Worm (Caenorhabditis elegans) whole organism, midembryonic: ENCODE results near the gene C14A6.8.

Source experiments
- T22C8.4 ChIP-seq: fragments of 200-800 bp; sonication (Bioruptor generic); IDR thresholded peaks from 2 replicates; pipeline ENCODE4 v1.3.6; 2022; ENCODE audit warnings: missing genetic modification characterization, missing compliant biosample characterization
- cog-1 ChIP-seq: sonication (generic microtip); optimal IDR thresholded peaks from 2 replicates; lab custom pipeline; 2016; ENCODE audit warnings: missing genetic modification characterization, missing compliant biosample characterization
- flt-1 ChIP-seq: fragments of 200-800 bp; sonication (Bioruptor generic); IDR thresholded peaks from 2 replicates; pipeline ENCODE4 v1.3.6; 2022; ENCODE audit warnings: missing genetic modification characterization, missing compliant biosample characterization
- klf-2 ChIP-seq: fragments of 200-800 bp; sonication (Bioruptor generic); conservative IDR thresholded peaks from 2 replicates; pipeline ENCODE4 v1.3.6; 2022; ENCODE audit warnings: missing genetic modification reagents, missing genetic modification characterization, missing compliant biosample characterization
- med-1 ChIP-seq: sonication (generic microtip); optimal IDR thresholded peaks from 2 replicates; lab custom pipeline; 2017; ENCODE audit warnings: missing genetic modification characterization, mild to moderate bottlenecking, missing compliant biosample characterization, antibody characterized with exemption, missing genetic modification reagents; ENCODE audit not compliant: insufficient read depth
- ref-1 ChIP-seq: fragments of 200-800 bp; sonication (Bioruptor generic); conservative IDR thresholded peaks from 2 replicates; pipeline ENCODE4 v1.3.6; 2022; ENCODE audit warnings: missing genetic modification reagents, missing genetic modification characterization, missing compliant biosample characterization
- tab-1 ChIP-seq: fragments of 200-800 bp; sonication (Bioruptor generic); IDR thresholded peaks from 2 replicates; pipeline ENCODE4 v1.3.6; 2022; ENCODE audit warnings: missing genetic modification characterization, missing compliant biosample characterization
- ztf-23 ChIP-seq: fragments of 200-800 bp; sonication (Bioruptor generic); IDR thresholded peaks from 2 replicates; pipeline ENCODE4 v1.3.6; 2022; ENCODE audit warnings: missing genetic modification reagents, missing genetic modification characterization, missing compliant biosample characterization
- ztf-29 ChIP-seq: fragments of 200-800 bp; sonication (Bioruptor generic); IDR thresholded peaks from 2 replicates; pipeline ENCODE4 v1.3.6; 2022; ENCODE audit warnings: missing genetic modification reagents, missing genetic modification characterization, missing compliant biosample characterization

Gene C14A6.8

DNA sequence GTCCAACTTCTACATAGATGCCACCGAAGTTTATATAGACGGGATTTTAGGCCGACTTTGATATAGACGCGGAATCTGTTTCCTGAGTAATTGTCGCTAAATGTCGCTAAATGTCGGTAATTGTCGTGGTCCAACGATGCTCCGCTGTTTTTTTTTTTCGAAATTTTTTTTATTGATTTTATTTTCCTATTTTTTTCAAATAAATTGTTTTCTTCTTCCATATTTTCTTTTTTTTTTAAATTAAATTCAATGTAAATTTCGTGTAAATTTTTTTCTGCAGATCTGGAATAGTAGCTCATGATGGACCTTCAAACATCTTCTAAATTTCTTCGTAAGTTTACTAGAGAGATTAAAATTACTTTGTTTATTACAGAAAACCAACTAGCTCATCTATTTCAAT is 13.4 kb upstream of the C14A6.8 start, which contains the start of gene C31G12.3:
Gene C31G12.3, plus strand, starts transcription at position 301 of the 400 bp plus-strand sequence.
- no peak for TF ChIP-seq cog-1 (tag; lab: Kevin White, UChicago)
- TF ChIP-seq med-1 (GFP tag; lab: Kevin White, UChicago): no peak
- TF ChIP-seq ref-1: no peak
- no peak for TF ChIP-seq flt-1 (GFP tag; lab: Robert Waterston, UW)

DNA sequence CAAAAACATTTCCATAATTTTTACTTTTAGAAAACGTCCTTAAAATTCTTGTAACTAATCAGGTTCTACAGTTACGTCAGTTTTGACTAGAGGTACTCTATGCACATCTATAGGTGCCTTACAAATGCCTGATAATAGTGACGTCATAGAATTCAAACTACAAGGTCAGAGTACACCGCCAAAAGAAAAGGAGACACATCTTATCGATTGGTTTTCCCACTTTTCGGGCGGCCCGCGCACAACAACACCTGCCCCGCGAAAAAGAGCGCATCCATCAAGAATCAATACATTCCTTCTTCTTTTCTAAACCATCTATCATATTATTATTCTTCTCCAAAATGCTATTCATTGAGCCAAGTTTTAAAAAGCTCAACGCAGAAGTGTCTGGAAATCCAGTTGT is 8.2 kb upstream of the C14A6.8 start, which contains the start of gene C31G12.1:
Gene C31G12.1, plus strand, starts transcription at position 301 of the 400 bp plus-strand sequence.
- no peak for TF ChIP-seq flt-1 (GFP tag; lab: Robert Waterston, UW)
- no peak for TF ChIP-seq T22C8.4 (GFP tag; lab: Robert Waterston, UW)
- TF ChIP-seq med-1 (GFP tag; lab: Kevin White, UChicago): no peak
- TF ChIP-seq tab-1 (GFP tag; lab: Robert Waterston, UW): no peak
- TF ChIP-seq ztf-29 (GFP tag; lab: Robert Waterston, UW): no peak
- no peak for TF ChIP-seq cog-1 (tag; lab: Kevin White, UChicago)
- no peak for TF ChIP-seq klf-2 (GFP tag; lab: Robert Waterston, UW)
- no peak for TF ChIP-seq ztf-23 (GFP tag; lab: Robert Waterston, UW)

DNA sequence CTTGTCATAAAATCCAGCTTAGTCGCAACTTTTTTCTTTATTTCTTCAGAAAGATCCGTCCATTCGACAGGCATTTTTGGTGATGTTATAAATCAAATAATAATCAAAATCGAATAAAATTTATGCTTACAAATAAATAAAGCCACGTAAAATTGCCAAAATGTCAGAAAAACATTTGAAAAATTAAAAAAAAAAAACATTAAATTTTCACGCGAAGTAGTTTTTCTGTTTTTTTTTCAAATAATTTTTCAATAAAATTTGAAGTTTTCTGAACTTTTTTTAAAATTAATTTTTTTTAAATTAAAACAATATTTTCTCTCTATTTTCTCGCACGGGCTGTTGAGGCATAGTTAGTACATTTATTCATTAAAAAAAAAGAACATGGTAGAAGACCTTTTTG is 7.2 kb upstream of the C14A6.8 start, which contains the start of gene C31G12.4:
Gene C31G12.4, minus strand, starts transcription at position 101 of the 400 bp plus-strand sequence.
- TF ChIP-seq med-1 (GFP tag; lab: Kevin White, UChicago) (no peak), ztf-23 (GFP tag; lab: Robert Waterston, UW) (no peak)

ce11 chrV:18174951-18175350 is 3.5 kb upstream of the C14A6.8 start:
- TF ChIP-seq T22C8.4 (GFP tag; lab: Robert Waterston, UW): 0 out of 2 replicates have a peak, but pooled peaks have one; percentile 28
- TF ChIP-seq ztf-23 (GFP tag; lab: Robert Waterston, UW): 0 out of 2 replicates have a peak, but pooled peaks have one; percentile 47

ce11 chrV:18168266-18168665 is 3.2 kb downstream of the C14A6.8 start, which contains the start of gene C14A6.7:
C14A6.7 (minus strand) TSS chrV:18168366.
- no peak for TF ChIP-seq T22C8.4 (GFP tag; lab: Robert Waterston, UW)
- TF ChIP-seq ref-1: no peak
- TF ChIP-seq med-1 (GFP tag; lab: Kevin White, UChicago): no peak
- TF ChIP-seq ztf-23 (GFP tag; lab: Robert Waterston, UW): no peak
- no peak for TF ChIP-seq cog-1 (tag; lab: Kevin White, UChicago)
- no peak for TF ChIP-seq ztf-29 (GFP tag; lab: Robert Waterston, UW)
- no peak for TF ChIP-seq flt-1 (GFP tag; lab: Robert Waterston, UW)
- TF ChIP-seq klf-2 (GFP tag; lab: Robert Waterston, UW): no peak
- TF ChIP-seq tab-1 (GFP tag; lab: Robert Waterston, UW): no peak

- TF ChIP-seq tab-1 (GFP tag; lab: Robert Waterston, UW) (no peak), T22C8.4 (GFP tag; lab: Robert Waterston, UW) (no peak), flt-1 (GFP tag; lab: Robert Waterston, UW) (no peak), ref-1 (no peak), ztf-23 (GFP tag; lab: Robert Waterston, UW) (no peak), klf-2 (GFP tag; lab: Robert Waterston, UW) (no peak), cog-1 (tag; lab: Kevin White, UChicago) (no peak), ztf-29 (GFP tag; lab: Robert Waterston, UW) (no peak), med-1 (GFP tag; lab: Kevin White, UChicago) (no peak)
Measured at ce11 chrV:18167161-18167560, 4.3 kb downstream of the C14A6.8 start, which contains the start of gene C14A6.6. C14A6.6 (minus strand) TSS chrV:18167261.

- TF ChIP-seq ztf-29 (GFP tag; lab: Robert Waterston, UW): no peak
- TF ChIP-seq med-1 (GFP tag; lab: Kevin White, UChicago): no peak
- no peak for TF ChIP-seq ref-1
- TF ChIP-seq klf-2 (GFP tag; lab: Robert Waterston, UW): no peak
- no peak for TF ChIP-seq T22C8.4 (GFP tag; lab: Robert Waterston, UW)
- TF ChIP-seq ztf-23 (GFP tag; lab: Robert Waterston, UW): no peak
Measured at ce11 chrV:18164758-18165157, 6.7 kb downstream of the C14A6.8 start, which contains the start of gene C14A6.5. C14A6.5 (minus strand) TSS chrV:18164858.

DNA sequence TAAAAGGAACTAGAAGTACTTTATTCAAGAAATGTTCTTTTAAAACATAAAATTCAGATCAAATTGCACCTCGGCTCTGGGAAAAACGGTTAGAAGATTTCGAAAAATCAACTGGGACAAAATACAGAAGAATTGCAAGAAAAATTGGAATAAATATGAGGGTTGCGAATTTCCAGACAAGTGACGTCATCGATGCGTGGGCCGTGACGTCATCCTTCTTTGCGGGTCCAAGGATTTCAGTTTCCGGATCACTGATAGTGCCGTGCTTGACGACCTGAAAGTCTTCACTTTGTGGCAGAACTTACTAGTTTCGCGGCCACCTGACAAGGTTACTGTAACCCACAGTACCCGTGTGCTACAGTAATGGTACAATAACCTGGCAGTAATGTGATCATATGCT is 8.0 kb downstream of the C14A6.8 start:
- TF ChIP-seq cog-1 (tag; lab: Kevin White, UChicago) (no peak), ztf-29 (GFP tag; lab: Robert Waterston, UW) (no peak), tab-1 (GFP tag; lab: Robert Waterston, UW) (no peak), klf-2 (GFP tag; lab: Robert Waterston, UW) (no peak)

DNA sequence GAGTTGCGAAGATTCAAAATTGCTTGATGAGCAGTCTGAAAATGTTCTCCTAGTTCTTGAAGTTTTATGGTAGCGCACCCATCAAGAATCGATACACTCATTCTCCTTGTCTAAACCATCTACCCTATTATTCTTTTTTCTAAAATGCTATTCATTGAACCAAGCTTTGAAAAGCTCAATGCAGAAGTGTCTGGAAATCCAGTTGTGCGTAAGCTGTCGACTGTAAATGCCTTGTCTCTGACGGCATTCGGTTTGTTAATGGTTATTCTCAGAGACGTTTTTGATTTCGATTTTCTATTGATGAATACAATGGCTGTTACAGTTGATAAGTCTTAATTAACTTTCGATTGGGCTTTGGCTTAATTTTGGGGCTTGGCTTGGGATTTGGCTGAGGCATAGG is 8.9 kb downstream of the C14A6.8 start, which contains the start of gene C14A6.12:
Gene C14A6.12, minus strand, starts transcription at position 101 of the 400 bp plus-strand sequence.
- TF ChIP-seq ztf-29 (GFP tag; lab: Robert Waterston, UW) (no peak), T22C8.4 (GFP tag; lab: Robert Waterston, UW) (no peak), ref-1 (no peak), klf-2 (GFP tag; lab: Robert Waterston, UW) (no peak), cog-1 (tag; lab: Kevin White, UChicago) (no peak), flt-1 (GFP tag; lab: Robert Waterston, UW) (no peak), med-1 (GFP tag; lab: Kevin White, UChicago) (no peak), tab-1 (GFP tag; lab: Robert Waterston, UW) (no peak), ztf-23 (GFP tag; lab: Robert Waterston, UW) (no peak)

- TF ChIP-seq ref-1: no peak
Measured at ce11 chrV:18161228-18161627, 10.2 kb downstream of the C14A6.8 start, which contains the start of gene C14A6.13. C14A6.13 (minus strand) TSS chrV:18161328.
